Worm (Caenorhabditis elegans) whole organism, L3 larva: Measurements from ENCODE around the gene ccdc-149.

Experiments
- unc-39 ChIP-seq: sonication (generic microtip); optimal IDR thresholded peaks from 4 replicates; lab custom pipeline; 2017; ENCODE audit warnings: missing biosample characterization, missing genetic modification characterization
- ztf-11 ChIP-seq: fragments of 150-350 bp; optimal IDR thresholded peaks from 2 replicates; lab custom pipeline; 2014; ENCODE audit warnings: missing biosample characterization, missing genetic modification characterization

DNA sequence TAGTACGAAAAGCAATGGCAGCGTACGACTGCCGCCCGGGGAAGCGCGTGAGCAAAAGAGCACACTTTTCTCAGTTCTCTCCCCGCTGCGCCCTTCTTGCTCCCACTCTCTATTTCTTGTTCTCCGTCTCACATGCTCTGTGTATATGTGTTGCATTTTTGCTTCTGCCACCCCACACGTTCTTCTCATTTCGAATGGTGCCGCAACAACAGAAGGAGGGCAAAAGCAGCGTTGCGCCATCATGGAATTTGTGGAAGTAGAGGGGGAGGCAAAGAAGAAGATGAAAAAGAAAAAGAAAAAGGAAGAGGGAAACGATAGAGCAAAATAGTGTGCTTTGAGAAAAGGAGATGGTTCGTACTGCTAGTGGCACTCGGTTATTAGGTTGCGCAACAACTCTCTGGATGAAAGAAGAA is 43.9 kb downstream of the ccdc-149 start:
- TF ChIP-seq ztf-11 (tag; lab: Kevin White, UChicago) (no peak), unc-39 (tag; lab: Kevin White, UChicago) (no peak)
